Fruit fly (Drosophila melanogaster): Measurements from ENCODE around the gene pum.
A peak's percentile ranks its signal among the peaks of the same experiment; 100 is the strongest.

Gene pum

DNA sequence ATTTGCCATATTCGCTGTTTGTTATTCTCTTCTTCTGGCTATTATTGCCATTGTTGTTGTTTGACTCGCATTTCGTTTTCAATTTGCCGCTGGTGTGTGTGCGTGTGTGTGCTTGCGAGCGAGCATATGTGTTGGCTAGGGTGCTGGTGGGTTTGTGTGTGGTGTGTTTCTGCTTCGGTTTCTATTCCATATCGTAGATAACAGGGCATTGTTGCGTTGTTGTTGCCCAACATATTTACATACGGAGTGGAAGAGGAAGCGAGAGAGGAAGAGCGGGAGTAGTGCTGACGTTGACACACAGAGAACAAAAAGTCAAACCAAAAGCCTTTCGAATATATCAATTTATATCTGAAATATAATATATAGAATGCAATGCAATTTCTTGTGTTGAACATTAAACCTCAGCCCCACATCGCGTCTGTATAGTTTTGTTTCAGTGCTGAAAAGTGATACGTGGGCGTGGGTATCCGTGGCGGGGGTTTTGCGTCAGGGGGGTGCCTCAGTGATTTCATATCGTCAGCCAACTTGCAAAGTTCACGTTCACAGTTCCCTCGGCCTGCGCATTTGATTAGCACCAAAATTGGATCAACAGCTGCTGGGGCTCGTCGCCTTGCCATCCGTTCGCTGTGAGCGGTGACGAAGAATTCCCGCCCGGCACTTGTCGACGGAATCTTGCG is 182.9 kb downstream of the pum start (continued):
- TF ChIP-seq Dek (tag; optimal IDR thresholded peaks at IDR 0.05) (peak; percentile 72), tio (GFP tag; optimal IDR thresholded peaks at IDR 0.05) (peak; percentile 37), CG9876 (GFP tag; optimal IDR thresholded peaks at IDR 0.05) (no peak), CG8089 (GFP tag; optimal IDR thresholded peaks at IDR 0.05) (no peak), Deaf1 (tag; optimal IDR thresholded peaks at IDR 0.05) (peak; percentile 56), Sox100B (GFP tag; optimal IDR thresholded peaks at IDR 0.05) (peak; percentile 18), E2f2 (GFP tag; IDR thresholded peaks at IDR 0.05) (no peak), CG31224 (GFP tag; IDR thresholded peaks at IDR 0.05) (no peak), GATAe (GFP tag; conservative IDR thresholded peaks at IDR 0.05) (no peak), kay (GFP tag; optimal IDR thresholded peaks at IDR 0.05) (no peak), CoRest (tag; optimal IDR thresholded peaks at IDR 0.05) (peak; percentile 51), cad (GFP tag; optimal IDR thresholded peaks at IDR 0.05) (no peak), Camta (GFP tag; optimal IDR thresholded peaks at IDR 0.05) (no peak), pho (GFP tag; optimal IDR thresholded peaks at IDR 0.05) (no peak), sens-2 (GFP tag; IDR thresholded peaks at IDR 0.05) (no peak), E2f1 (GFP tag; IDR thresholded peaks at IDR 0.05) (no peak), seq (GFP tag; IDR thresholded peaks at IDR 0.05) (no peak), Lim3 (GFP tag; IDR thresholded peaks at IDR 0.05) (no peak), Ravus (GFP tag; IDR thresholded peaks at IDR 0.05) (no peak), Ada2b (GFP tag; IDR thresholded peaks at IDR 0.05) (no peak), CG11085 (GFP tag; IDR thresholded peaks at IDR 0.05) (no peak), CG1603 (tag; optimal IDR thresholded peaks at IDR 0.05) (peak; percentile 89), fd96Cb (tag; optimal IDR thresholded peaks at IDR 0.05) (peak; percentile 51), crol (GFP tag; IDR thresholded peaks at IDR 0.05) (no peak), CG42726 (GFP tag; IDR thresholded peaks at IDR 0.05; ENCODE audit: partially characterized antibody) (no peak), CG9727 (GFP tag; optimal IDR thresholded peaks at IDR 0.05) (peak; percentile 62), fu2 (GFP tag; optimal IDR thresholded peaks at IDR 0.05) (no peak), dmrt99B (tag; optimal IDR thresholded peaks at IDR 0.05) (peak; percentile 73), Atf6 (GFP tag; IDR thresholded peaks at IDR 0.05) (no peak), Eip74EF (GFP tag; optimal IDR thresholded peaks at IDR 0.05) (no peak), CG6854 (GFP tag; optimal IDR thresholded peaks at IDR 0.05) (peak; percentile 35), wek (GFP tag; optimal IDR thresholded peaks at IDR 0.05) (peak; percentile 49), HmgZ (tag; optimal IDR thresholded peaks at IDR 0.05) (peak; percentile 48), CG15696 (tag; optimal IDR thresholded peaks at IDR 0.05) (peak; percentile 24), sna (GFP tag; IDR thresholded peaks at IDR 0.05; ENCODE audit: partially characterized antibody) (no peak), gcm2 (GFP tag; optimal IDR thresholded peaks at IDR 0.05) (peak; percentile 10), zen2 (GFP tag; IDR thresholded peaks at IDR 0.05; ENCODE audit: partially characterized antibody) (no peak), wor (GFP tag; IDR thresholded peaks at IDR 0.05) (no peak), CG12659 (GFP tag; optimal IDR thresholded peaks at IDR 0.05) (peak; percentile 83), BEAF-32 (GFP tag; optimal IDR thresholded peaks at IDR 0.05) (no peak), CG6765 (GFP tag; optimal IDR thresholded peaks at IDR 0.05) (peak; percentile 82), CG18476 (GFP tag; optimal IDR thresholded peaks at IDR 0.05) (peak; percentile 36), bbx (GFP tag; IDR thresholded peaks at IDR 0.05; ENCODE audit: partially characterized antibody) (no peak), Doc3 (GFP tag; IDR thresholded peaks at IDR 0.05; ENCODE audit: partially characterized antibody) (no peak), Hsf (GFP tag; optimal IDR thresholded peaks at IDR 0.05) (peak; percentile 54), maf-S (GFP tag; optimal IDR thresholded peaks at IDR 0.05) (no peak), HLH3B (GFP tag; IDR thresholded peaks at IDR 0.05) (no peak), chm (GFP tag; IDR thresholded peaks at IDR 0.05) (no peak), CG14965 (GFP tag; optimal IDR thresholded peaks at IDR 0.05; ENCODE audit: borderline replicate concordance) (no peak), CG17359 (tag; optimal IDR thresholded peaks at IDR 0.05) (peak; percentile 84)
